Worm (Caenorhabditis elegans): Measurements from ENCODE around the gene scl-27.

- TF ChIP-seq cog-1 (tag; optimal IDR thresholded peaks at IDR 0.05): no peak
- TF ChIP-seq ztf-23 (GFP tag; IDR thresholded peaks at IDR 0.05): no peak
- no peak for TF ChIP-seq tab-1 (GFP tag; IDR thresholded peaks at IDR 0.05)
- no peak for TF ChIP-seq med-1 (GFP tag; optimal IDR thresholded peaks at IDR 0.05; ENCODE audit: insufficient read depth)
- no peak for TF ChIP-seq T22C8.4 (GFP tag; IDR thresholded peaks at IDR 0.05)
- TF ChIP-seq flt-1 (GFP tag; IDR thresholded peaks at IDR 0.05): no peak
Observed at ce11 chrV:350822-351221, 49.0 kb upstream of the scl-27 start.
